Fruit fly (Drosophila melanogaster): ENCODE measurements around the gene Tango6.

The Tango6 gene

DNA sequence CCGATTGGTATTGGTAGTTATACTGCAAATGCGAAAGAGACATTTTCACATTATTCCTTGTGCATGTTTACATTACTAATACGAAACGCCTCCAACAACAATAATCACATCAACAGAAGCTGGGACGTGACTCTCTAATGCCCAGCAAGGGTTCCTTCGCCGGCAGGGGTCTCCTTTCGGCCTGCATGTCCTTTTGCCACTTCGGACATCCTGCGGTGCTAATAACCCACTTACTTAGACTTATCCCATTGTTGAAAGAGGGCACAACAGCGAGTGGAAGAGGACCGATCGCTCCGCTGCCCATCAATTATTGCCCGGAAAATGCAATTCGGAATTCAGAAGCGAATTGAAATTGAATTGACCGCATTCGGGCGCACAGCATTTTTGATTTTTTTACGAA lies 42.9 kb upstream of the Tango6 start (continued):
- TF ChIP-seq CG2889 (GFP tag; IDR thresholded peaks at IDR 0.05) (no peak), CG12659 (GFP tag; optimal IDR thresholded peaks at IDR 0.05) (no peak), CG1647 (GFP tag; optimal IDR thresholded peaks at IDR 0.05) (no peak), CG12071 (GFP tag; optimal IDR thresholded peaks at IDR 0.05) (no peak), CG4424 (GFP tag; optimal IDR thresholded peaks at IDR 0.05) (no peak), CG10147 (GFP tag; optimal IDR thresholded peaks at IDR 0.05) (no peak), CG2199 (GFP tag; IDR thresholded peaks at IDR 0.05) (0 out of 3 replicates have a peak, but pooled peaks have one; percentile 17), sc (optimal IDR thresholded peaks at IDR 0.05) (no peak), sc (GFP tag; optimal IDR thresholded peaks at IDR 0.05) (no peak), oc (tag; optimal IDR thresholded peaks at IDR 0.05) (peak; percentile 66), seq (GFP tag; IDR thresholded peaks at IDR 0.05) (no peak), CG18262 (tag; optimal IDR thresholded peaks at IDR 0.05) (no peak), cad (GFP tag; optimal IDR thresholded peaks at IDR 0.05) (peak; percentile 35), aop (GFP tag; IDR thresholded peaks at IDR 0.05) (no peak), tll (GFP tag; optimal IDR thresholded peaks at IDR 0.05) (peak in 1 of 2 experiments; percentile 64), esg (GFP tag; conservative IDR thresholded peaks at IDR 0.05) (no peak), bsh (GFP tag; optimal IDR thresholded peaks at IDR 0.05) (no peak), fd64A (GFP tag; optimal IDR thresholded peaks at IDR 0.05) (no peak), CG8089 (GFP tag; optimal IDR thresholded peaks at IDR 0.05) (no peak), CG10654 (GFP tag; optimal IDR thresholded peaks at IDR 0.05) (no peak), salm (tag; optimal IDR thresholded peaks at IDR 0.05) (no peak), CG13296 (GFP tag; optimal IDR thresholded peaks at IDR 0.05) (no peak), odd (GFP tag; optimal IDR thresholded peaks at IDR 0.05) (no peak), cas (GFP tag; IDR thresholded peaks at IDR 0.05) (no peak), Deaf1 (tag; optimal IDR thresholded peaks at IDR 0.05) (no peak), fd102C (GFP tag; optimal IDR thresholded peaks at IDR 0.05) (no peak), croc (GFP tag; conservative IDR thresholded peaks at IDR 0.05) (no peak), prd (optimal IDR thresholded peaks at IDR 0.05) (no peak), prd (GFP tag; IDR thresholded peaks at IDR 0.05) (peak; percentile 45; the same call in 1 of the 3 replicates), Ssrp (tag; optimal IDR thresholded peaks at IDR 0.05) (no peak), pum (GFP tag; optimal IDR thresholded peaks at IDR 0.05) (no peak)

DNA sequence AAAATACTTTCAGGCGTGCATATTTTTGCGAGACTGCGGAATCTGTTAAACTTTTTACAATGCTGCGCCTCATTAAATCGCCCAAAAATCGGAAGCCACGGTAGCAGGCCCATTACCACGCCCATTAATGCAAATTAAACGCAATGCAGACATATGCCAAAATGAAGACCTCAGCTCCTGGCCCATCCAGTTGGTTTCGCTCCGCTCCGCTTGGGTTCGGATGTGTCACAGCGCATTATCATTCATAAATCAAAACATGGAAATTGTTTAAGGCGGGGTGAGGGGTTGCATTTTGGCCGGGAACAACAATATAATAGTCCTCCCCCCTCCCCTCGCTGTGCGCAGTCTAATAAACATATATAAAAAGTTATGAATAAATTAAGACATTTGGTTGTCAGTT lies 40.9 kb upstream of the Tango6 start:
- TF ChIP-seq CG6689 (GFP tag; IDR thresholded peaks at IDR 0.05) (no peak), CG8924 (tag; optimal IDR thresholded peaks at IDR 0.05) (peak; percentile 40), TFAM (GFP tag; optimal IDR thresholded peaks at IDR 0.05) (no peak), pros (GFP tag; optimal IDR thresholded peaks at IDR 0.05) (peak; percentile 49), Myb (GFP tag; optimal IDR thresholded peaks at IDR 0.05) (no peak), CG3995 (GFP tag; optimal IDR thresholded peaks at IDR 0.05) (no peak), Pdp1 (GFP tag; optimal IDR thresholded peaks at IDR 0.05) (no peak), stc (GFP tag; IDR thresholded peaks at IDR 0.05) (no peak), da (GFP tag; optimal IDR thresholded peaks at IDR 0.05) (no peak), slp2 (GFP tag; optimal IDR thresholded peaks at IDR 0.05) (no peak), Poxn (GFP tag; IDR thresholded peaks at IDR 0.05) (no peak), vvl (GFP tag; IDR thresholded peaks at IDR 0.05) (peak; percentile 38; the same call in 1 of the 2 replicates), sug (tag; optimal IDR thresholded peaks at IDR 0.05) (no peak), aop (GFP tag; IDR thresholded peaks at IDR 0.05) (no peak), phol (tag; optimal IDR thresholded peaks at IDR 0.05) (no peak), gsb-n (tag; optimal IDR thresholded peaks at IDR 0.05) (peak; percentile 96), emc (GFP tag; optimal IDR thresholded peaks at IDR 0.05) (no peak), tap (tag; optimal IDR thresholded peaks at IDR 0.05) (peak; percentile 55), CG7357 (GFP tag; IDR thresholded peaks at IDR 0.05) (no peak), pho (GFP tag; optimal IDR thresholded peaks at IDR 0.05) (no peak), CG1792 (GFP tag; optimal IDR thresholded peaks at IDR 0.05) (no peak), D19A (tag; optimal IDR thresholded peaks at IDR 0.05) (no peak), lbe (GFP tag; optimal IDR thresholded peaks at IDR 0.05) (no peak), Camta (GFP tag; optimal IDR thresholded peaks at IDR 0.05) (no peak), oc (tag; optimal IDR thresholded peaks at IDR 0.05) (peak; percentile 24)
